Fruit fly (Drosophila melanogaster): ENCODE measurements around the gene CG15739.

Gene CG15739

DNA sequence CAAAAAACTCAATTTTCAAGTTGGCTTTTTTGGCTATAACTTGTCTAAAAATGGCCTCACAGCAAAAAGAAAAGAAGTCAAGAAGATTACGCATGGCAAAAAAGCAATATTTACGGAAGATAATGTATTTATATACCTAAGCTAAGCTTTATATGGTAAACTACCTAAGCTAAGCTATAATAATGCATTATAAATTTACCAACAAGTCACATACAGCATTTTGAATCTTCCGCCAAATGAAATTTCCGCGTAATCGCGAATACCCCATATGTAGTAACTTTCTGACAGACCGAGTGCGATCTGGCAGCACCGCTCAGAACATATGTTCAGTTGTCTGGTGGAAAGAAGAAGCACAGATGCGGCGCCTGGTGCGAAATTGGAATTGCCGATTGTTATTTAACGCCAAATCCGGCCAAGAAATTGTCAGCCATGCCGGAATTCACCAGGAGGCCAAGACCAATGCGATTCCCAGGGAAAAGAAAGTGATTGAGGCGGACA, 18.6 kb downstream of the CG15739 start, which contains the start of gene sicily:
Gene sicily (plus strand): TSS at position 51 of the 498 bp plus-strand sequence.
- TF ChIP-seq Mnt (GFP tag; optimal IDR thresholded peaks at IDR 0.05) (no peak), CG7045 (GFP tag; optimal IDR thresholded peaks at IDR 0.05) (no peak), Crg-1 (GFP tag; optimal IDR thresholded peaks at IDR 0.05) (no peak), pad (GFP tag; optimal IDR thresholded peaks at IDR 0.05) (no peak), CG11617 (GFP tag; optimal IDR thresholded peaks at IDR 0.05) (no peak), bab1 (GFP tag; optimal IDR thresholded peaks at IDR 0.05) (peak; percentile 71), CG12768 (GFP tag; optimal IDR thresholded peaks at IDR 0.05) (no peak)

DNA sequence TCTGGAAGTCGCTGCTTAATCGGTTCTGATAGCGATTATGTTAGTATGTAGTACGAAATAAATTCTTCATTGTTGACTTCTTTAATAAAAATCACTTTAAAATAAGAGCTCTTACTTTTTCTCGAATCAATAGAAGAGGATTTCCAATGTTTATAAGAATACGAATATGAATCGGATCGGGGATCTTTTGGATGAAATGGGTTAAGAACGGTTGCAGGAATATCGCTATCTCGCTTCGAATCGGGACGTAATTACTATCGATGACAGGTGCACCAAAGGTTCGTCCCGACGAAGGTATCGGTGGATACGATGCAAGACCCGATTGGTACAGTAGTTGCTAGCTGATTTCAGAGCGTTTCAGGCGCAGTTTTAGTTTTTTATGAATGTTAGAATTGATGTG, 20.5 kb downstream of the CG15739 start, which contains the start of gene wisp:
Gene wisp (plus strand): TSS at position 301 of the 400 bp plus-strand sequence.
- TF ChIP-seq Hr96 (GFP tag; optimal IDR thresholded peaks at IDR 0.05) (no peak), CG5204 (GFP tag; optimal IDR thresholded peaks at IDR 0.05) (no peak), CG33017 (tag; optimal IDR thresholded peaks at IDR 0.05) (no peak)

DNA sequence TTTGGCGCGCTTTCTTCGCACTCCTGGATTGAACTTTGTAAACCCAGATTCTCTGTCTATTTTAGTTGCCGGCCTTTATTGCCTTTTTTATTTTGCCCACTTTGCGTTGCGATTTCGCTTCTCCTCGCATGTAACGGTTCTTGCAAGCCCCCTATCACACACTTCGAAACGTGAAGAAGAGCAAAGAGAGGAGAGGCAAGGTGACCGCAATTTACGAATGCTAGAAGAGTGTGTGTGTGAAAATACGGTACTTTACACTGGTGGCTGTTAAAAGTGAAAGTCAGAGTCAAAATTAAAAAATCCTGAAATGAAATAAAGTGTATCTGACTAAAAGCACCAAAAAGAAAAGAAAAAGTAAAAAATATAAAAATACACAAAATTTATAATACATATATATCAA, 21.1 kb downstream of the CG15739 start:
- TF ChIP-seq ovo (GFP tag; optimal IDR thresholded peaks at IDR 0.05) (peak; percentile 79), pad (GFP tag; optimal IDR thresholded peaks at IDR 0.05) (peak; percentile 99), bab1 (GFP tag; optimal IDR thresholded peaks at IDR 0.05) (no peak)

DNA sequence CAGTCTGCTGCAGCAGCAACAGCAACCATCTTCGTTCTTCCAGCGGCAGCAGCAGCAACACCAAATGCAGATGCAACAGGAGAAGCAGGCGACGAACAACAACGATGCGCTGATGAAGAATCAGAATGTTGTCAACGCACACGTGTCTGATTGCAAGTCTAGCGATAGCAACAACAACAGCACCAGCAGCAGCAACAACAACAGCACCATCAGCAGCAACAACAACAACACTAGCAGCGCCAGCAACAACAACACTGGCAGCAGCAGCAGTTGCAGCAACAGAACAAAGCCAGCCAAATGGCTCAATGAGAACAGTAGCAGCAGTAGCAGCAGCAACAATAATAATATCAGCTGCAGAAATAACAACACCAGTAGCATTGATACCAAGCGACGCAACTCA, 22.0 kb downstream of the CG15739 start:
- no peak for TF ChIP-seq tj (GFP tag; optimal IDR thresholded peaks at IDR 0.05)
- no peak for TF ChIP-seq cic (GFP tag; optimal IDR thresholded peaks at IDR 0.05)
- no peak for TF ChIP-seq CG11617 (GFP tag; optimal IDR thresholded peaks at IDR 0.05)
- no peak for TF ChIP-seq bab1 (GFP tag; optimal IDR thresholded peaks at IDR 0.05)
- TF ChIP-seq cnc (optimal IDR thresholded peaks at IDR 0.05): no peak
- no peak for TF ChIP-seq CG5204 (GFP tag; optimal IDR thresholded peaks at IDR 0.05)
- no peak for TF ChIP-seq ovo (GFP tag; optimal IDR thresholded peaks at IDR 0.05)
- TF ChIP-seq toe (GFP tag; optimal IDR thresholded peaks at IDR 0.05): no peak
- TF ChIP-seq pad (GFP tag; optimal IDR thresholded peaks at IDR 0.05): no peak
- TF ChIP-seq CG7045 (GFP tag; optimal IDR thresholded peaks at IDR 0.05): no peak

DNA sequence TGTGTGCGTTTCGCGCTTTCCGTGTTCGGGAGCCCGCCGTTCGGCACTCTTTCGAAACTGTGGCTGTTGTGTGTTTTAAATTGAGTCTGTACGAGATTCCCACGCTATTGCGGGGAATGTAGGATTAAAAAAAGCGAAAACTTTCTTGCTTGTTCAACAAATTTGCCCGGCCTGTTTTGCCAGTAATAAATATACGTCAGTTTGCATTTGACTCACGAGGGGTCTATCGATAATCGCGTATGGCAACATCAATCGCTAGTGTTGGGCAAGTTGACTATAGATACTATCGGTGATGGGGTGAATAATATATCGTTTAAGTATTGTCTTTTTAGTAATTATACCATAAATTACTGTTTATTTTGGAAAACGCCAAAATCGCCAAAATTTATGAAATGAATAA, 32.0 kb downstream of the CG15739 start, which contains the start of gene Upf1:
Gene Upf1 (minus strand): TSS at position 228 of the 400 bp plus-strand sequence.
- TF ChIP-seq tj (GFP tag; optimal IDR thresholded peaks at IDR 0.05): peak; percentile 56
- TF ChIP-seq pad (GFP tag; optimal IDR thresholded peaks at IDR 0.05): no peak
- peak; percentile 23 for TF ChIP-seq bab1 (GFP tag; optimal IDR thresholded peaks at IDR 0.05)
- TF ChIP-seq CG7045 (GFP tag; optimal IDR thresholded peaks at IDR 0.05): no peak
- TF ChIP-seq CG12768 (GFP tag; optimal IDR thresholded peaks at IDR 0.05): no peak
- TF ChIP-seq kay (GFP tag; ENCODE audit: borderline replicate concordance): no peak
- TF ChIP-seq CG5204 (GFP tag; optimal IDR thresholded peaks at IDR 0.05): no peak
- peak; percentile 32 for TF ChIP-seq CG1620 (GFP tag; optimal IDR thresholded peaks at IDR 0.05)
- TF ChIP-seq Mnt (GFP tag; optimal IDR thresholded peaks at IDR 0.05): peak; percentile 35
- TF ChIP-seq Hr96 (GFP tag; optimal IDR thresholded peaks at IDR 0.05): no peak
- TF ChIP-seq CG7101 (tag; optimal IDR thresholded peaks at IDR 0.05): peak; percentile 12
- no peak for TF ChIP-seq Crg-1 (GFP tag; optimal IDR thresholded peaks at IDR 0.05)
- TF ChIP-seq CG14711 (tag; optimal IDR thresholded peaks at IDR 0.05): no peak
- TF ChIP-seq Clk (GFP tag; optimal IDR thresholded peaks at IDR 0.05): no peak
- TF ChIP-seq toe (GFP tag; optimal IDR thresholded peaks at IDR 0.05): no peak
- no peak for TF ChIP-seq CG11617 (GFP tag; optimal IDR thresholded peaks at IDR 0.05)
- no peak for TF ChIP-seq ovo (GFP tag; optimal IDR thresholded peaks at IDR 0.05)
- TF ChIP-seq cnc (optimal IDR thresholded peaks at IDR 0.05): no peak
- no peak for TF ChIP-seq CG33017 (tag; optimal IDR thresholded peaks at IDR 0.05)
- no peak for TF ChIP-seq cic (GFP tag; optimal IDR thresholded peaks at IDR 0.05)

DNA sequence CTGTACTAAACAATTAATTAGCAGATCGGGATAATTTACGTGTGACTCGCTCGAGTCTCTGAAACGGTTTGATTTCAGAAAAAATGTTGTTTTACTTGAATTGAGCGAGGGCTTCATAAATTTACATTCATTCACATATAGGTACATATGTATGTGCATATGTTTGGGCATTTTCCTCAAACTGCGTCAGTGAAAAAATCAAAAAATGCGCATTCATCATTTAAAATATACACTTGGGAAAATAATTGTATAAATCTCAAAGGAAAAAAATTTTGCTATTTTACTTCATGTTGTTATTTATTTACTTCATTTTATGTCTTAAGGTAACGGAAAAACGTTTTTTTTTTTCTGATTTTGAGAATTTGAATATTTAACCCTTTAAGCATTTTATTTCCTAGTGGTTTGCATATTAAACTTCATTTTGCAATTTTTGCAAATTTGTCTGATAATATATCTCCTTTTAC, 33.7 kb downstream of the CG15739 start, which contains the start of gene CG43156:
Gene CG43156 (minus strand): TSS at position 51 of the 464 bp plus-strand sequence.
- no peak for TF ChIP-seq CG14711 (tag; optimal IDR thresholded peaks at IDR 0.05)
- peak; percentile 99 for TF ChIP-seq tj (GFP tag; optimal IDR thresholded peaks at IDR 0.05)

DNA sequence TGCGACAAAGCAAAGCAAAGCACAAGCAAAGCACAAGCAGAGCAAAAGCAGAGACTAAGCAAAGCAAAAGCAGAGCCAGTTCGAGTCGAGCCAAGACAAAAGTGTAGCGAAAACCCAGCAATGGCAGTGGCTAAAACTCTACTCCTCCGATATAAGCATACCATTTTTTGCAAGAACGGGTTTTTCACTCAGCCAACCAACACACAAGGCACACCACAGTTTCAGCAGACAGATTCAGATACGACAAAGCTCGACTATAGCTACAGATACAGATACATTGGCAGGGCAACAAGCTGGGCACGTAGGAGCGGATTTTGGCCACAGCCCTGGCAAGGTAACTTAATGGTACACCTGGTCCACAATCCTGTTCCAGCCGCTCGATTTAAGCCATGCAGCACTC, 40.5 kb downstream of the CG15739 start:
- TF ChIP-seq CG7045 (GFP tag; optimal IDR thresholded peaks at IDR 0.05): no peak
- no peak for TF ChIP-seq kay (GFP tag; ENCODE audit: borderline replicate concordance)
- no peak for TF ChIP-seq toe (GFP tag; optimal IDR thresholded peaks at IDR 0.05)
- no peak for TF ChIP-seq CG12768 (GFP tag; optimal IDR thresholded peaks at IDR 0.05)
- no peak for TF ChIP-seq cic (GFP tag; optimal IDR thresholded peaks at IDR 0.05)
- no peak for TF ChIP-seq Crg-1 (GFP tag; optimal IDR thresholded peaks at IDR 0.05)
- no peak for TF ChIP-seq CG14711 (tag; optimal IDR thresholded peaks at IDR 0.05)
- no peak for TF ChIP-seq Mnt (GFP tag; optimal IDR thresholded peaks at IDR 0.05)
- no peak for TF ChIP-seq tj (GFP tag; optimal IDR thresholded peaks at IDR 0.05)
- TF ChIP-seq pad (GFP tag; optimal IDR thresholded peaks at IDR 0.05): no peak
- TF ChIP-seq CG33017 (tag; optimal IDR thresholded peaks at IDR 0.05): no peak

Measured in whole organism, adult.